Worm (Caenorhabditis elegans): ENCODE measurements around the gene str-14.

ce11 chrV:16443626-16444025 is 11.3 kb downstream of the str-14 start, which contains the start of gene srh-141:
- TF ChIP-seq W03F9.2 (tag; optimal IDR thresholded peaks at IDR 0.05), result no peak
- no peak for TF ChIP-seq him-1 (tag; optimal IDR thresholded peaks at IDR 0.05)
- TF ChIP-seq dao-5 (tag; optimal IDR thresholded peaks at IDR 0.05), result no peak

Measured in whole organism, L4/young adult.